Fruit fly (Drosophila melanogaster) whole organism, prepupa: ENCODE data around the gene Syx5.

ENCODE experiments used
- CG10631 ChIP-seq: fragments of 200-800 bp; sonication (Bioruptor generic); optimal IDR thresholded peaks from 2 replicates; lab custom pipeline; 2016; ENCODE audit warnings: missing biosample characterization, missing genetic modification characterization
- CG32006 ChIP-seq: fragments of 200-800 bp; sonication (Bioruptor generic); optimal IDR thresholded peaks from 3 replicates; lab custom pipeline; 2017; ENCODE audit warnings: missing biosample characterization, mild to moderate bottlenecking, missing genetic modification characterization
- CG6792 ChIP-seq: fragments of 200-800 bp; sonication (Bioruptor generic); optimal IDR thresholded peaks from 3 replicates; lab custom pipeline; 2016; ENCODE audit warnings: missing biosample characterization, missing genetic modification characterization
- Eip75B ChIP-seq: fragments of 200-800 bp; sonication (Bioruptor generic); optimal IDR thresholded peaks from 3 replicates; lab custom pipeline; 2016; ENCODE audit warnings: missing biosample characterization, missing genetic modification characterization
- OdsH ChIP-seq: fragments of 200-800 bp; sonication (Bioruptor generic); optimal IDR thresholded peaks from 3 replicates; lab custom pipeline; 2016; ENCODE audit warnings: missing biosample characterization, missing genetic modification characterization
- acj6 ChIP-seq: fragments of 200-800 bp; sonication (Bioruptor generic); optimal IDR thresholded peaks from 3 replicates; lab custom pipeline; 2016; ENCODE audit warnings: missing biosample characterization, missing genetic modification characterization
- cyc ChIP-seq: fragments of 200-800 bp; sonication (Bioruptor generic); optimal IDR thresholded peaks from 3 replicates; lab custom pipeline; 2016; ENCODE audit warnings: missing biosample characterization, missing genetic modification characterization
- dac ChIP-seq: fragments of 200-800 bp; sonication (Bioruptor generic); optimal IDR thresholded peaks from 2 replicates; lab custom pipeline; 2017; ENCODE audit warnings: missing biosample characterization, mild to moderate bottlenecking, missing genetic modification characterization
- eg ChIP-seq: fragments of 200-800 bp; sonication (Bioruptor generic); IDR thresholded peaks from 3 replicates; pipeline ENCODE4 v1.3.6; 2022; ENCODE audit warnings: missing biosample characterization, missing genetic modification characterization

dm6 chr2L:16269232-16270134, 37.7 kb upstream of the Syx5 start:
- no peak for TF ChIP-seq dac (GFP tag; lab: Kevin White, UChicago)
- peak; percentile 70 for TF ChIP-seq Eip75B (GFP tag; lab: Kevin White, UChicago)
- TF ChIP-seq OdsH (GFP tag; lab: Kevin White, UChicago), result peak; percentile 13
- TF ChIP-seq acj6 (GFP tag; lab: Kevin White, UChicago), result peak; percentile 34
- peak; percentile 21 for TF ChIP-seq cyc (GFP tag; lab: Kevin White, UChicago)
- peak; percentile 2 for TF ChIP-seq CG32006
- no peak for TF ChIP-seq eg (GFP tag; lab: Robert Waterston, UW)
- TF ChIP-seq CG10631 (GFP tag; lab: Kevin White, UChicago), result no peak
- peak; percentile 74 for TF ChIP-seq CG6792
